Fruit fly (Drosophila melanogaster): ENCODE data around the gene OtopLa.

The OtopLa gene

DNA sequence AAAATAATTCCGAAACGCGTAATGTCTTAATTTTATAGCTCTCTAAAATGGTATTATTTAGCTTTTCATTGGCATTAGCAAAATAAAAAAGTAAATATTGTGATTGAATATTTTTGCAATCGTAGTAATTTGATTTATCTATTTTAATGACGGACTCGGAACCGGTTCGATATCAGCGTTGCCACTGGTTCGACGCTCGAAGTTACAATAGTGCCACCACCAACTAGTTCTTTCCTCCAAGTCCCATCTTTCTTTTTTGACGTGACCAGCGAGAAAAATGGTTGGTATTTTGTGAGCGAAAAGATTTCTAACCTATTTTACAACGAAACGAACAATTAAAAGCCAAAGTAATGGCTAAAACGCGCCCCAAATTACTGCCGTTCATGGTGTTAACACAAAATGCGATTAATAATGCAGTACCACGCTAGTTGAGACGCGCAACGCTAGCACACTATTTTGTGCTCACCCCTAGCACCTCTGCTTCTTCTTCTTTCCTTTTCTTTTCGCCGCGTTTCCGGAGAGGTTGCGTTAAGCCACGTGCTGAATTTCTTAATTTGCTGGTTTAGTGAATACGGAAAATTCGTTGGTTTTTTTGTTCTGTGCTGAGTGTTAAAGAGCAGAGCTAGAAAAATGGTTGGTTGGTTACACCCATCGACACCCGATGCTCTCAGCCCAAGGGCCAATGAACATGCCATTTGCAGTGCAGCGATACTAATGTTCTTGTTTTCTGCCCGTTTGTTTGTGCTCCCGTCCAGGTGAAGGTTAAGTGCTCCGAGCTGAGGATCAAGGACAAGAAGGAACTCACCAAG, 24.2 kb upstream of the OtopLa start, which contains the start of gene RpL35 (continued):
- 0 out of 2 replicates have a peak, but pooled peaks have one; percentile 7 for TF ChIP-seq peb (GFP tag; IDR thresholded peaks at IDR 0.05)
- TF ChIP-seq pfk (GFP tag; optimal IDR thresholded peaks at IDR 0.05) = peak; percentile 51
- no peak for TF ChIP-seq CG13123 (GFP tag; optimal IDR thresholded peaks at IDR 0.05)
- TF ChIP-seq amos (GFP tag; IDR thresholded peaks at IDR 0.05; ENCODE audit: partially characterized antibody) = peak; percentile 55; the same call in 1 of the 2 replicates
- peak; percentile 38 for TF ChIP-seq CG1233 (GFP tag; optimal IDR thresholded peaks at IDR 0.05)
- peak; percentile 57 for TF ChIP-seq nerfin-1 (tag; optimal IDR thresholded peaks at IDR 0.05)
- peak; percentile 50 for TF ChIP-seq her (GFP tag; optimal IDR thresholded peaks at IDR 0.05)
- TF ChIP-seq CG30403 (GFP tag; optimal IDR thresholded peaks at IDR 0.05) = peak; percentile 15
- TF ChIP-seq run (tag; optimal IDR thresholded peaks at IDR 0.05) = peak; percentile 2
- TF ChIP-seq CG11398 (GFP tag; optimal IDR thresholded peaks at IDR 0.05) = no peak
- TF ChIP-seq crol (GFP tag; IDR thresholded peaks at IDR 0.05) = 0 out of 2 replicates have a peak, but pooled peaks have one; percentile 29
- no peak for TF ChIP-seq Tbp (GFP tag; optimal IDR thresholded peaks at IDR 0.05)
- TF ChIP-seq org-1 (GFP tag; optimal IDR thresholded peaks at IDR 0.05) = peak; percentile 23
- peak; percentile 43 for TF ChIP-seq kah (GFP tag; optimal IDR thresholded peaks at IDR 0.05)
- no peak for TF ChIP-seq Abd-B (GFP tag; optimal IDR thresholded peaks at IDR 0.05)
- TF ChIP-seq Lpt (GFP tag; optimal IDR thresholded peaks at IDR 0.05) = no peak
- TF ChIP-seq Asciz (GFP tag; optimal IDR thresholded peaks at IDR 0.05) = peak; percentile 54
- 0 out of 3 replicates have a peak, but pooled peaks have one; percentile 23 for TF ChIP-seq CG11695 (GFP tag; IDR thresholded peaks at IDR 0.05)
- TF ChIP-seq vfl (GFP tag; optimal IDR thresholded peaks at IDR 0.05) = peak; percentile 11
- 0 out of 2 replicates have a peak, but pooled peaks have one; percentile 13 for TF ChIP-seq Awh (GFP tag; IDR thresholded peaks at IDR 0.05)
- no peak; the same call in none of the 3 replicates for TF ChIP-seq row (GFP tag; IDR thresholded peaks at IDR 0.05)
- no peak for TF ChIP-seq pan (optimal IDR thresholded peaks at IDR 0.05)
- peak in 1 of 2 experiments; percentile 9 for TF ChIP-seq pan (GFP tag; optimal IDR thresholded peaks at IDR 0.05 in 1 of 2, IDR thresholded peaks at IDR 0.05 in 1 of 2)
- TF ChIP-seq CG15601 (tag; optimal IDR thresholded peaks at IDR 0.05) = peak; percentile 12
- TF ChIP-seq wdn (GFP tag; IDR thresholded peaks at IDR 0.05) = 0 out of 2 replicates have a peak, but pooled peaks have one; percentile 19
- peak; percentile 20 for TF ChIP-seq CG1529 (GFP tag; optimal IDR thresholded peaks at IDR 0.05)
- peak; percentile 73 for TF ChIP-seq Sin3A (optimal IDR thresholded peaks at IDR 0.05)
- no peak for TF ChIP-seq CG3065 (GFP tag; optimal IDR thresholded peaks at IDR 0.05)
- 0 out of 2 replicates have a peak, but pooled peaks have one; percentile 8 for TF ChIP-seq ranshi (GFP tag; IDR thresholded peaks at IDR 0.05)
- TF ChIP-seq bcd (GFP tag; optimal IDR thresholded peaks at IDR 0.05) = peak; percentile 21
- TF ChIP-seq usp (GFP tag; optimal IDR thresholded peaks at IDR 0.05) = no peak
- 0 out of 2 replicates have a peak, but pooled peaks have one; percentile 43 for TF ChIP-seq sna (GFP tag; IDR thresholded peaks at IDR 0.05; ENCODE audit: partially characterized antibody)
- peak; percentile 9 for TF ChIP-seq CG13424 (tag; optimal IDR thresholded peaks at IDR 0.05)
- peak; percentile 30 for TF ChIP-seq ATbp (GFP tag; optimal IDR thresholded peaks at IDR 0.05)
- TF ChIP-seq CG12071 (GFP tag; optimal IDR thresholded peaks at IDR 0.05) = peak; percentile 68
- peak; percentile 49 for TF ChIP-seq Hand (GFP tag; optimal IDR thresholded peaks at IDR 0.05)
- TF ChIP-seq sqz (GFP tag; optimal IDR thresholded peaks at IDR 0.05) = peak; percentile 36
- no peak for TF ChIP-seq chif (GFP tag; optimal IDR thresholded peaks at IDR 0.05)
- peak; percentile 43 for TF ChIP-seq Antp (GFP tag; optimal IDR thresholded peaks at IDR 0.05)
- peak; percentile 45 for TF ChIP-seq CG6813 (GFP tag; optimal IDR thresholded peaks at IDR 0.05)
- no peak for TF ChIP-seq tup (GFP tag; optimal IDR thresholded peaks at IDR 0.05)
- no peak for TF ChIP-seq CG14441 (GFP tag; IDR thresholded peaks at IDR 0.05)
- TF ChIP-seq MESR4 (GFP tag; optimal IDR thresholded peaks at IDR 0.05) = peak; percentile 93
- peak; percentile 53 for TF ChIP-seq pzg (GFP tag; optimal IDR thresholded peaks at IDR 0.05)
- peak; percentile 90 for TF ChIP-seq Med (GFP tag)
- TF ChIP-seq btn (GFP tag; optimal IDR thresholded peaks at IDR 0.05) = no peak
- peak; percentile 49 for TF ChIP-seq Camta (GFP tag; optimal IDR thresholded peaks at IDR 0.05)
- TF ChIP-seq CG34376 (GFP tag; optimal IDR thresholded peaks at IDR 0.05) = peak; percentile 70
- TF ChIP-seq D19B (GFP tag; optimal IDR thresholded peaks at IDR 0.05) = peak; percentile 25
